Worm (Caenorhabditis elegans) whole organism, young adult: ENCODE measurements around the gene ubc-17.

Experiments
- B0019.2 ChIP-seq: fragments of 200-800 bp; sonication (Bioruptor generic); conservative IDR thresholded peaks from 2 replicates; pipeline ENCODE4 v1.3.6; 2022; ENCODE audit warnings: missing genetic modification reagents, missing genetic modification characterization, missing compliant biosample characterization
- D2030.7 ChIP-seq: fragments of 200-800 bp; sonication (Bioruptor generic); IDR thresholded peaks from 2 replicates; pipeline ENCODE4 v1.3.6; 2022; ENCODE audit warnings: missing genetic modification reagents, missing genetic modification characterization, missing compliant biosample characterization
- Y56A3A.18 ChIP-seq: fragments of 200-800 bp; sonication (Bioruptor generic); IDR thresholded peaks from 2 replicates; pipeline ENCODE4 v1.3.6; 2022; ENCODE audit warnings: missing genetic modification reagents, missing genetic modification characterization, missing compliant biosample characterization
- Y67H2A.10 ChIP-seq: fragments of 200-800 bp; sonication (Bioruptor generic); conservative IDR thresholded peaks from 2 replicates; pipeline ENCODE4 v1.3.6; 2022; ENCODE audit warnings: missing genetic modification reagents, missing genetic modification characterization, missing compliant biosample characterization
- ZK185.1 ChIP-seq: sonication (generic microtip); optimal IDR thresholded peaks from 2 replicates; lab custom pipeline; 2016; ENCODE audit warnings: mild to moderate bottlenecking, missing genetic modification characterization, missing compliant biosample characterization; ENCODE audit not compliant: poor library complexity, severe bottlenecking
- aptf-3 ChIP-seq: fragments of 200-800 bp; sonication (Bioruptor generic); IDR thresholded peaks from 2 replicates; pipeline ENCODE4 v1.3.6; 2022; ENCODE audit warnings: missing genetic modification characterization, missing compliant biosample characterization
- athp-1 ChIP-seq: sonication (generic microtip); optimal IDR thresholded peaks from 2 replicates; lab custom pipeline; 2017; ENCODE audit warnings: mild to moderate bottlenecking, missing genetic modification characterization, missing compliant biosample characterization
- attf-6 ChIP-seq: fragments of 200-800 bp; sonication (Bioruptor generic); IDR thresholded peaks from 2 replicates; pipeline ENCODE4 v1.3.6; 2022; ENCODE audit warnings: missing genetic modification reagents, missing genetic modification characterization, missing compliant biosample characterization
- ceh-100 ChIP-seq: fragments of 200-800 bp; sonication (Bioruptor generic); IDR thresholded peaks from 2 replicates; pipeline ENCODE4 v1.3.6; 2022; ENCODE audit warnings: missing genetic modification reagents, missing genetic modification characterization, missing compliant biosample characterization
- ceh-27 ChIP-seq: fragments of 200-800 bp; sonication (Bioruptor generic); optimal IDR thresholded peaks from 2 replicates; lab custom pipeline; 2018; ENCODE audit warnings: mild to moderate bottlenecking, missing genetic modification characterization, moderate library complexity, missing compliant biosample characterization
- ceh-79 ChIP-seq: sonication (generic microtip); optimal IDR thresholded peaks from 2 replicates; lab custom pipeline; 2017; ENCODE audit warnings: mild to moderate bottlenecking, missing genetic modification characterization, missing compliant biosample characterization
- dpl-1 ChIP-seq: fragments of 150-350 bp; optimal IDR thresholded peaks from 2 replicates; lab custom pipeline; 2014; ENCODE audit warnings: missing biosample characterization, missing genetic modification reagents, missing genetic modification characterization
- ekl-4 ChIP-seq: fragments of 200-800 bp; sonication (Bioruptor generic); IDR thresholded peaks from 2 replicates; pipeline ENCODE4 v1.3.6; 2022; ENCODE audit warnings: missing genetic modification reagents, missing genetic modification characterization, missing compliant biosample characterization
- ets-4 ChIP-seq: fragments of 200-800 bp; sonication (Bioruptor generic); optimal IDR thresholded peaks from 2 replicates; lab custom pipeline; 2018; ENCODE audit warnings: mild to moderate bottlenecking, missing genetic modification characterization, missing compliant biosample characterization
- hlh-12 ChIP-seq: sonication (generic microtip); optimal IDR thresholded peaks from 2 replicates; lab custom pipeline; 2016; ENCODE audit warnings: missing genetic modification characterization, missing compliant biosample characterization
- hmg-1.2 ChIP-seq: fragments of 200-800 bp; sonication (Bioruptor generic); IDR thresholded peaks from 2 replicates; pipeline ENCODE4 v1.3.6; 2022; ENCODE audit warnings: missing genetic modification reagents, missing genetic modification characterization, missing compliant biosample characterization
- hmg-20 ChIP-seq: fragments of 200-800 bp; sonication (Bioruptor generic); IDR thresholded peaks from 2 replicates; pipeline ENCODE4 v1.3.6; 2022; ENCODE audit warnings: missing genetic modification reagents, missing genetic modification characterization, missing compliant biosample characterization
- lin-26 ChIP-seq: fragments of 200-800 bp; sonication (Bioruptor generic); IDR thresholded peaks from 2 replicates; pipeline ENCODE4 v1.3.6; 2022; ENCODE audit warnings: missing genetic modification reagents, missing genetic modification characterization, missing compliant biosample characterization
- lin-40 ChIP-seq: sonication (generic microtip); optimal IDR thresholded peaks from 2 replicates; lab custom pipeline; 2016; ENCODE audit warnings: missing genetic modification characterization, mild to moderate bottlenecking, missing compliant biosample characterization, missing genotype, missing genetic modification reagents
- lsy-27 ChIP-seq: sonication (generic microtip); optimal IDR thresholded peaks from 2 replicates; lab custom pipeline; 2017; ENCODE audit warnings: missing genetic modification characterization, mild to moderate bottlenecking, missing compliant biosample characterization, antibody characterized with exemption, missing genotype, borderline replicate concordance; ENCODE audit not compliant: insufficient read depth
- mel-28 ChIP-seq: sonication (generic microtip); optimal IDR thresholded peaks from 2 replicates; lab custom pipeline; 2016; ENCODE audit warnings: borderline replicate concordance, mild to moderate bottlenecking, missing genetic modification characterization, missing compliant biosample characterization
- mxl-1 ChIP-seq: sonication (generic microtip); optimal IDR thresholded peaks from 2 replicates; lab custom pipeline; 2016; ENCODE audit warnings: missing genetic modification characterization, missing compliant biosample characterization
- nhr-90 ChIP-seq: sonication (generic microtip); optimal IDR thresholded peaks from 2 replicates; lab custom pipeline; 2016; ENCODE audit warnings: missing genotype, mild to moderate bottlenecking, missing genetic modification characterization, missing compliant biosample characterization
- pha-4 ChIP-seq: fragments of 150-350 bp; sonication (generic microtip); optimal IDR thresholded peaks from 2 replicates; lab custom pipeline; 2014; ENCODE audit warnings: missing biosample characterization, missing genetic modification reagents, missing genetic modification characterization
- repo-1 ChIP-seq: sonication (generic microtip); optimal IDR thresholded peaks from 2 replicates; lab custom pipeline; 2017; ENCODE audit warnings: mild to moderate bottlenecking, missing genetic modification characterization, missing compliant biosample characterization
- sea-2 ChIP-seq: fragments of 200-800 bp; sonication (Bioruptor generic); IDR thresholded peaks from 2 replicates; pipeline ENCODE4 v1.3.6; 2022; ENCODE audit warnings: missing genetic modification characterization, missing compliant biosample characterization
- snpc-4 ChIP-seq, 5 experiments: fragments of 150-350 bp in 1 of 5; sonication (generic microtip) in 4 of 5; optimal IDR thresholded peaks; 2 replicates each; lab custom pipeline; 2014 to 2018; ENCODE audit warnings: missing genetic modification characterization in 5 of 5, missing biosample characterization in 3 of 5, antibody characterized with exemption in 2 of 5, mild to moderate bottlenecking in 2 of 5, missing compliant biosample characterization in 2 of 5, missing genotype in 2 of 5, moderate library complexity in 2 of 5, missing genetic modification reagents in 1 of 5
- tbx-9 ChIP-seq: sonication (generic microtip); optimal IDR thresholded peaks from 2 replicates; lab custom pipeline; 2016; ENCODE audit warnings: borderline replicate concordance, missing genetic modification characterization, inconsistent platforms, missing compliant biosample characterization
- zfh-2 ChIP-seq: fragments of 200-800 bp; sonication (Bioruptor generic); conservative IDR thresholded peaks from 2 replicates; pipeline ENCODE4 v1.3.6; 2022; ENCODE audit warnings: missing genetic modification reagents, missing genetic modification characterization, missing compliant biosample characterization
- ztf-22 ChIP-seq: fragments of 200-800 bp; sonication (Bioruptor generic); optimal IDR thresholded peaks from 2 replicates; lab custom pipeline; 2018; ENCODE audit warnings: mild to moderate bottlenecking, missing genetic modification characterization, moderate library complexity, missing compliant biosample characterization
- ztf-25 ChIP-seq: fragments of 200-800 bp; sonication (Bioruptor generic); IDR thresholded peaks from 2 replicates; pipeline ENCODE4 v1.3.6; 2022; ENCODE audit warnings: missing genetic modification reagents, missing genetic modification characterization, missing compliant biosample characterization
- ztf-3 ChIP-seq: fragments of 200-800 bp; sonication (Bioruptor generic); optimal IDR thresholded peaks from 2 replicates; lab custom pipeline; 2018; ENCODE audit warnings: mild to moderate bottlenecking, missing genetic modification characterization, missing compliant biosample characterization

Gene ubc-17

DNA sequence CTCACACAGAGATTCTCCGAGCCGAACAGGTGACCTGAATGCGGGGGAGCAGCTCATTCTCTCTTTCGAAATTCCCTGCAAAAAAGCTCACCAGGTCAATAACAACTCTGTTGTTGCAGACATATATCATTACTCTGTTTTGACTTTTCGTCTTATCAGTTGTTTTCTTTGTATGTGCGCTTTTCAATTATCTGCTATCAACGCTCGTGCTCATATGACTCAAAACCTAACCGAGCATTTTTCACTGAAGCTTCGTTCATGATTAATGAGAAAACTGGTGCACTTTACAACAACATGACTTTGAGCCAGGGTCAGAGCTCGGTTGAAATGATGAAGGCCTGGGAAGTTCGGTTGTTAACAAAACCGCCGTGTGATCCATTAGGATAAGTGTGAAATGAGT lies 26.1 kb downstream of the ubc-17 start:
- TF ChIP-seq ceh-79 (tag; lab: Kevin White, UChicago) (no peak), Y56A3A.18 (GFP tag; lab: Robert Waterston, UW) (no peak)

DNA sequence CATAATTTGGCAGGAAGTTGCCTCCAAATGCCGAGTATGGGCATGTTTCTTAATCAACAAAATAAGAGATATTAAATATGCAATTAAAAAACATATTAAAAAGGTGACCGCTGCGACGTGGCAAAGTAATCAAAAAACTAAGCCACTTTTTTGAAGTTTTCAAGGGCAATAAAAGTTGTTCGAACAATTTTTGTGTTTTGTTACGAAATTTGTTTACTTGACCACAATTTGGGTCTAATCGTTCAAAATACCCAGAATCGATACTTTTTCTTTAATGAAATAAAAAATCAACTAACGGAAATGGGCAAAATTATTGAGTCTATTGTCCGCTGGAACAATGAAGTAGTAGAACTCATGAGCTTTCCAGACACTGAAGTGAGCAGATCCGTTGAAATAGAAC lies 34.7 kb downstream of the ubc-17 start, which contains the start of gene Y1B5A.1:
Gene Y1B5A.1, plus strand, starts transcription at position 301 of the 400 bp plus-strand sequence.
- TF ChIP-seq B0019.2 (GFP tag; lab: Robert Waterston, UW) (no peak), repo-1 (tag; lab: Kevin White, UChicago) (no peak), ceh-27 (GFP tag; lab: Kevin White, UChicago) (no peak), mxl-1 (no peak), ztf-3 (GFP tag; lab: Kevin White, UChicago) (no peak), lsy-27 (tag; lab: Kevin White, UChicago) (no peak), hmg-20 (no peak), ets-4 (GFP tag; lab: Kevin White, UChicago) (no peak), ztf-22 (no peak), attf-6 (GFP tag; lab: Robert Waterston, UW) (no peak), tbx-9 (tag; lab: Kevin White, UChicago) (no peak), ztf-25 (GFP tag; lab: Robert Waterston, UW) (no peak), Y67H2A.10 (GFP tag; lab: Robert Waterston, UW) (no peak), athp-1 (tag; lab: Kevin White, UChicago) (no peak), mel-28 (tag; lab: Kevin White, UChicago) (no peak), D2030.7 (GFP tag; lab: Robert Waterston, UW) (no peak), ekl-4 (no peak), dpl-1 (GFP tag; lab: Kevin White, UChicago) (no peak)

DNA sequence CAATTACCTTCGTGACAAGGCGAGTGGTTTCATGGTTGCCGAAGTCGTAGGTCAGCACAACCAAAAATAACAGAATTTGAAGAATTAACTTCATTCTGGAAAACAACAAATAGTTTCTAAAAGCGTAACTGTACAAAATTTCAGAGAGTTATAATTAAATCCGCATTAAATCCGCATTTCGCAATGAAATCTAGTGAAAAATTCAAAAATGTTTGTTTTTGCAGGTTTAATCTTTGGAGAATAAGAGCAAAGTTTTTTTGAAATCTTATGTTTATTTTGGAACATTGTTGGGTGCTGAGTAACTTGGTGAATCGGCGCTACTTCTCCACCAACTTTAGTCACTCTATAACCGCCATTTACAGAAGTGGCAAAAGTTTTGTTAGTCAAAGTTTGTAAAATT lies 35.5 kb downstream of the ubc-17 start, which contains the start of gene C36B7.4:
Gene C36B7.4, minus strand, starts transcription at position 101 of the 400 bp plus-strand sequence.
- TF ChIP-seq ceh-100 (GFP tag; lab: Robert Waterston, UW) (no peak), ZK185.1 (tag; lab: Kevin White, UChicago) (no peak), lin-26 (GFP tag; lab: Robert Waterston, UW) (no peak), pha-4 (no peak), sea-2 (no peak), hlh-12 (tag; lab: Kevin White, UChicago) (no peak), lin-40 (tag; lab: Kevin White, UChicago) (no peak), nhr-90 (tag; lab: Kevin White, UChicago) (no peak), ztf-25 (GFP tag; lab: Robert Waterston, UW) (no peak), hmg-1.2 (GFP tag; lab: Robert Waterston, UW) (no peak), snpc-4 (GFP tag; optimal IDR thresholded peaks at IDR 0.05; lab: Kevin White, UChicago) (no peak), snpc-4 (tag; optimal IDR thresholded peaks at IDR 0.05; lab: Kevin White, UChicago) (no peak)
- TF ChIP-seq, all 124 proteins: peak for 0

DNA sequence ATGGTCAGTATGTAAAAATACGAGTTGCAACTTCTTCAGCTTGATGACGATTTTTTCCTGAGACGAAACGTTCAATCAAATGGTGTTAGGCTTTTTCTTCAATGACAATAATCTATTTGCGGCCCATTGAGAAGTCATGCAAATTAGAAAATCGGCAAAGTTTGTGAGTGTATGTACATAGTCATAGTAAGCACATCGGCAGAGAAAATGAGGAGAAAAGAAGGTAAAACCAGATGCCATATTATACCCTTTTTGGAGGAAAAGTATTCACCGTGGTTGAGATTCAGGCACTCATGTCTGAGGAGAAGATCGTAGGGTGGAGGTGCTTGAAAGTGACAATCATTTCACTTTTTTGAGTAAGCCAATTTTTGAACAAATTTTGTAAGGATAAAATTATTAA lies 46.0 kb downstream of the ubc-17 start, which contains the start of gene C36B7.5:
Gene C36B7.5, minus strand, starts transcription at position 101 of the 400 bp plus-strand sequence.
- TF ChIP-seq ceh-27 (GFP tag; lab: Kevin White, UChicago) (no peak), lin-26 (GFP tag; lab: Robert Waterston, UW) (no peak), aptf-3 (GFP tag; lab: Robert Waterston, UW) (no peak), zfh-2 (GFP tag; lab: Robert Waterston, UW) (no peak), attf-6 (GFP tag; lab: Robert Waterston, UW) (no peak)
